Worm (Caenorhabditis elegans) whole organism, L2 larva: ENCODE measurements around the gene ZC449.8.

Experiments
- C34F6.9 ChIP-seq: fragments of 150-350 bp; optimal IDR thresholded peaks from 2 replicates; lab custom pipeline; 2014; ENCODE audit warnings: missing biosample characterization, missing genetic modification characterization
- F13H6.1 ChIP-seq: sonication (generic microtip); optimal IDR thresholded peaks from 2 replicates; lab custom pipeline; 2016; ENCODE audit warnings: missing genetic modification characterization, missing compliant biosample characterization
- R02D3.7 ChIP-seq: fragments of 150-350 bp; optimal IDR thresholded peaks from 2 replicates; lab custom pipeline; 2014; ENCODE audit warnings: missing biosample characterization, missing genetic modification characterization
- Y55F3AM.14 ChIP-seq: fragments of 200-800 bp; sonication (Bioruptor generic); optimal IDR thresholded peaks from 2 replicates; lab custom pipeline; 2018; ENCODE audit warnings: mild to moderate bottlenecking, missing genetic modification characterization, missing compliant biosample characterization
- ZK546.5 ChIP-seq: sonication (generic microtip); optimal IDR thresholded peaks from 2 replicates; lab custom pipeline; 2017; ENCODE audit warnings: missing biosample characterization, missing genetic modification characterization
- alr-1 ChIP-seq: fragments of 150-350 bp; optimal IDR thresholded peaks from 2 replicates; lab custom pipeline; 2014; ENCODE audit warnings: missing biosample characterization, missing genetic modification characterization
- aly-2 ChIP-seq: fragments of 150-350 bp; optimal IDR thresholded peaks from 2 replicates; lab custom pipeline; 2014; ENCODE audit warnings: missing biosample characterization, missing genetic modification characterization
- ama-1 ChIP-seq: fragments of 150-350 bp; optimal IDR thresholded peaks from 2 replicates; lab custom pipeline; 2018; ENCODE audit warnings: inconsistent platforms
- ceh-16 ChIP-seq: fragments of 150-350 bp; optimal IDR thresholded peaks from 2 replicates; lab custom pipeline; 2014; ENCODE audit warnings: missing biosample characterization, missing genetic modification characterization
- ceh-82 ChIP-seq: fragments of 150-350 bp; optimal IDR thresholded peaks from 2 replicates; lab custom pipeline; 2014; ENCODE audit warnings: missing biosample characterization, missing genetic modification characterization
- crh-2 ChIP-seq: sonication (generic microtip); optimal IDR thresholded peaks from 2 replicates; lab custom pipeline; 2017; ENCODE audit warnings: missing biosample characterization, missing genetic modification characterization
- dmd-4 ChIP-seq: sonication (generic microtip); optimal IDR thresholded peaks from 2 replicates; lab custom pipeline; 2017; ENCODE audit warnings: missing biosample characterization, missing genetic modification characterization
- egl-27 ChIP-seq: sonication (generic microtip); optimal IDR thresholded peaks from 3 replicates; lab custom pipeline; 2017; ENCODE audit warnings: missing biosample characterization, missing genetic modification reagents, missing genetic modification characterization
- elt-1 ChIP-seq: fragments of 150-350 bp; optimal IDR thresholded peaks from 2 replicates; lab custom pipeline; 2014; ENCODE audit warnings: missing biosample characterization, missing genetic modification characterization
- elt-3 ChIP-seq: sonication (generic microtip); optimal IDR thresholded peaks from 2 replicates; lab custom pipeline; 2017; ENCODE audit warnings: missing biosample characterization, missing genetic modification characterization
- fos-1 ChIP-seq: fragments of 150-350 bp; optimal IDR thresholded peaks from 2 replicates; lab custom pipeline; 2014; ENCODE audit warnings: missing biosample characterization, missing genetic modification characterization
- gmeb-1 ChIP-seq: fragments of 150-350 bp; optimal IDR thresholded peaks from 2 replicates; lab custom pipeline; 2014; ENCODE audit warnings: missing biosample characterization, missing genetic modification characterization
- lin-11 ChIP-seq: fragments of 150-350 bp; sonication (generic microtip); optimal IDR thresholded peaks from 2 replicates; lab custom pipeline; 2014; ENCODE audit warnings: missing biosample characterization, missing genetic modification characterization, inconsistent platforms, mixed read lengths
- lin-13 ChIP-seq: fragments of 150-350 bp; optimal IDR thresholded peaks from 2 replicates; lab custom pipeline; 2014; ENCODE audit warnings: missing biosample characterization, missing genetic modification reagents, missing genetic modification characterization
- lin-39 ChIP-seq: fragments of 150-350 bp; optimal IDR thresholded peaks from 2 replicates; lab custom pipeline; 2014; ENCODE audit warnings: missing biosample characterization, missing genetic modification reagents, missing genetic modification characterization
- lsy-2 ChIP-seq, 2 experiments: fragments of 150-350 bp in 1 of 2; sonication (generic microtip) in 1 of 2; optimal IDR thresholded peaks; 2 replicates each; lab custom pipeline; 2014 to 2017; ENCODE audit warnings: missing biosample characterization in 2 of 2, missing genetic modification characterization in 2 of 2
- mab-5 ChIP-seq: fragments of 150-350 bp; optimal IDR thresholded peaks from 2 replicates; lab custom pipeline; 2014; ENCODE audit warnings: missing biosample characterization, missing genetic modification characterization
- mbf-1 ChIP-seq: sonication (generic microtip); optimal IDR thresholded peaks from 2 replicates; lab custom pipeline; 2017; ENCODE audit warnings: missing biosample characterization, missing genetic modification characterization
- nhr-10 ChIP-seq: sonication (generic microtip); optimal IDR thresholded peaks from 2 replicates; lab custom pipeline; 2017; ENCODE audit warnings: missing biosample characterization, missing genetic modification characterization
- nhr-11 ChIP-seq: fragments of 150-350 bp; optimal IDR thresholded peaks from 2 replicates; lab custom pipeline; 2014; ENCODE audit warnings: missing biosample characterization, missing genetic modification characterization
- nhr-12 ChIP-seq: fragments of 150-350 bp; optimal IDR thresholded peaks from 2 replicates; lab custom pipeline; 2014; ENCODE audit warnings: missing biosample characterization, missing genetic modification characterization
- nhr-129 ChIP-seq: fragments of 150-350 bp; optimal IDR thresholded peaks from 2 replicates; lab custom pipeline; 2014; ENCODE audit warnings: missing biosample characterization, missing genetic modification characterization
- nhr-21 ChIP-seq: fragments of 150-350 bp; optimal IDR thresholded peaks from 2 replicates; lab custom pipeline; 2014; ENCODE audit warnings: missing biosample characterization, missing genetic modification characterization
- nhr-23 ChIP-seq: fragments of 150-350 bp; optimal IDR thresholded peaks from 2 replicates; lab custom pipeline; 2014; ENCODE audit warnings: missing biosample characterization, missing genetic modification reagents, missing genetic modification characterization
- nhr-237 ChIP-seq: fragments of 150-350 bp; optimal IDR thresholded peaks from 2 replicates; lab custom pipeline; 2014; ENCODE audit warnings: missing biosample characterization, missing genetic modification characterization
- nhr-25 ChIP-seq: fragments of 150-350 bp; sonication (generic microtip); optimal IDR thresholded peaks from 3 replicates; lab custom pipeline; 2014; ENCODE audit warnings: missing biosample characterization, missing genetic modification characterization
- nhr-6 ChIP-seq: fragments of 150-350 bp; optimal IDR thresholded peaks from 2 replicates; lab custom pipeline; 2014; ENCODE audit warnings: missing biosample characterization, missing genetic modification characterization
- nhr-77 ChIP-seq: fragments of 150-350 bp; optimal IDR thresholded peaks from 2 replicates; lab custom pipeline; 2014; ENCODE audit warnings: missing biosample characterization, missing genetic modification characterization
- peb-1 ChIP-seq: fragments of 150-350 bp; optimal IDR thresholded peaks from 2 replicates; lab custom pipeline; 2014; ENCODE audit warnings: missing biosample characterization, missing genetic modification characterization
- sem-4 ChIP-seq: fragments of 150-350 bp; optimal IDR thresholded peaks from 2 replicates; lab custom pipeline; 2014; ENCODE audit warnings: missing biosample characterization, missing genetic modification reagents, missing genetic modification characterization
- skn-1 ChIP-seq: sonication (generic microtip); optimal IDR thresholded peaks from 2 replicates; lab custom pipeline; 2017; ENCODE audit warnings: missing biosample characterization, missing genetic modification characterization
- sma-9 ChIP-seq, 2 experiments: fragments of 150-350 bp in 1 of 2; sonication (generic microtip) in 1 of 2; optimal IDR thresholded peaks; 2 replicates each; lab custom pipeline; 2014 to 2016; ENCODE audit warnings: missing genetic modification characterization in 2 of 2, mild to moderate bottlenecking in 1 of 2, missing biosample characterization in 1 of 2, missing compliant biosample characterization in 1 of 2, missing genetic modification reagents in 1 of 2, moderate library complexity in 1 of 2
- snpc-4 ChIP-seq: fragments of 150-350 bp; optimal IDR thresholded peaks from 2 replicates; lab custom pipeline; 2014; ENCODE audit warnings: missing biosample characterization, missing genetic modification characterization
- unc-39 ChIP-seq: fragments of 150-350 bp; optimal IDR thresholded peaks from 2 replicates; lab custom pipeline; 2014; ENCODE audit warnings: missing biosample characterization, missing genetic modification characterization
- unc-55 ChIP-seq: fragments of 150-350 bp; sonication (generic microtip); optimal IDR thresholded peaks from 3 replicates; lab custom pipeline; 2014; ENCODE audit warnings: missing biosample characterization, missing genetic modification reagents, missing genetic modification characterization
- unc-62 ChIP-seq: fragments of 150-350 bp; optimal IDR thresholded peaks from 2 replicates; lab custom pipeline; 2014; ENCODE audit warnings: missing biosample characterization, missing genetic modification reagents, missing genetic modification characterization
- zag-1 ChIP-seq: fragments of 150-350 bp; optimal IDR thresholded peaks from 2 replicates; lab custom pipeline; 2014; ENCODE audit warnings: missing biosample characterization, missing genetic modification characterization
- ztf-1 ChIP-seq: fragments of 200-800 bp; sonication (Bioruptor generic); conservative IDR thresholded peaks from 2 replicates; pipeline ENCODE4 v1.3.6; 2022; ENCODE audit warnings: missing genetic modification characterization, missing compliant biosample characterization
- ztf-11 ChIP-seq: sonication (generic microtip); optimal IDR thresholded peaks from 2 replicates; lab custom pipeline; 2017; ENCODE audit warnings: missing biosample characterization, missing genetic modification characterization
- ztf-4 ChIP-seq: fragments of 150-350 bp; optimal IDR thresholded peaks from 2 replicates; lab custom pipeline; 2014; ENCODE audit warnings: missing biosample characterization, missing genetic modification characterization

ZC449.8 gene

ce11 chrX:5018062-5018653 is 2.3 kb downstream of the ZC449.8 start:
- TF ChIP-seq nhr-77 (tag; lab: Kevin White, UChicago), result no peak
- TF ChIP-seq snpc-4 (tag; lab: Kevin White, UChicago), result no peak
- TF ChIP-seq unc-39 (tag; lab: Kevin White, UChicago), result no peak
- TF ChIP-seq ZK546.5 (tag; lab: Kevin White, UChicago), result no peak
- TF ChIP-seq zag-1 (tag; lab: Kevin White, UChicago), result no peak
- no peak for TF ChIP-seq skn-1 (tag; lab: Kevin White, UChicago)
- no peak for TF ChIP-seq sem-4 (tag; lab: Kevin White, UChicago)
- peak; percentile 72 for TF ChIP-seq nhr-129 (tag; lab: Kevin White, UChicago)
- TF ChIP-seq crh-2 (tag; lab: Kevin White, UChicago), result peak; percentile 51
- peak; percentile 18 for TF ChIP-seq lin-13
- no peak for TF ChIP-seq R02D3.7
- TF ChIP-seq fos-1, result peak; percentile 70
- TF ChIP-seq gmeb-1 (tag; lab: Kevin White, UChicago), result peak; percentile 0
- TF ChIP-seq ama-1 (lab: Kevin White, UChicago), result no peak
- no peak for TF ChIP-seq ztf-11 (tag; lab: Kevin White, UChicago)
- TF ChIP-seq C34F6.9, result peak; percentile 56
- no peak for TF ChIP-seq peb-1 (tag; lab: Kevin White, UChicago)
- peak; percentile 20 for TF ChIP-seq sma-9 (GFP tag; optimal IDR thresholded peaks at IDR 0.05; lab: Kevin White, UChicago)
- TF ChIP-seq sma-9 (tag; optimal IDR thresholded peaks at IDR 0.05; lab: Kevin White, UChicago), result no peak
- TF ChIP-seq lsy-2 (tag; optimal IDR thresholded peaks at IDR 0.05; lab: Kevin White, UChicago), result peak in 1 of 2 experiments; percentile 27
- TF ChIP-seq nhr-10 (tag; lab: Kevin White, UChicago), result no peak
- peak; percentile 75 for TF ChIP-seq unc-55 (GFP tag; lab: Kevin White, UChicago)
- TF ChIP-seq nhr-6, result no peak
- TF ChIP-seq, all 48 proteins: peak for 9

ce11 chrX:5020996-5021395 is 5.1 kb downstream of the ZC449.8 start, which contains the start of gene ZC449.2:
Gene ZC449.2 (plus strand): TSS chrX:5021285.
- no peak for TF ChIP-seq ztf-4
- TF ChIP-seq unc-55 (GFP tag; lab: Kevin White, UChicago), result no peak
- no peak for TF ChIP-seq ZK546.5 (tag; lab: Kevin White, UChicago)
- no peak for TF ChIP-seq nhr-6
- TF ChIP-seq nhr-77 (tag; lab: Kevin White, UChicago), result no peak
- no peak for TF ChIP-seq Y55F3AM.14 (GFP tag; lab: Kevin White, UChicago)

ce11 chrX:5022682-5023081 is 6.8 kb downstream of the ZC449.8 start:
- TF ChIP-seq nhr-11 (tag; lab: Kevin White, UChicago) (no peak), lin-13 (peak; percentile 37), unc-39 (tag; lab: Kevin White, UChicago) (no peak), sma-9 (GFP tag; optimal IDR thresholded peaks at IDR 0.05; lab: Kevin White, UChicago) (peak; percentile 73), sma-9 (tag; optimal IDR thresholded peaks at IDR 0.05; lab: Kevin White, UChicago) (no peak), F13H6.1 (tag; lab: Kevin White, UChicago) (peak; percentile 43), nhr-12 (tag; lab: Kevin White, UChicago) (no peak), lin-39 (tag; lab: Kevin White, UChicago) (no peak), skn-1 (tag; lab: Kevin White, UChicago) (no peak), mbf-1 (tag; lab: Kevin White, UChicago) (no peak), unc-62 (no peak), mab-5 (tag; lab: Kevin White, UChicago) (no peak), snpc-4 (tag; lab: Kevin White, UChicago) (no peak), lsy-2 (tag; optimal IDR thresholded peaks at IDR 0.05; lab: Kevin White, UChicago) (peak in 1 of 2 experiments; percentile 47), ama-1 (lab: Kevin White, UChicago) (no peak), C34F6.9 (peak; percentile 14), alr-1 (tag; lab: Kevin White, UChicago) (no peak), nhr-25 (no peak), gmeb-1 (tag; lab: Kevin White, UChicago) (no peak), elt-3 (tag; lab: Kevin White, UChicago) (no peak), Y55F3AM.14 (GFP tag; lab: Kevin White, UChicago) (no peak), ztf-11 (tag; lab: Kevin White, UChicago) (no peak), ceh-82 (tag; lab: Kevin White, UChicago) (no peak), sem-4 (tag; lab: Kevin White, UChicago) (no peak), fos-1 (peak; percentile 54), zag-1 (tag; lab: Kevin White, UChicago) (peak; percentile 8), ZK546.5 (tag; lab: Kevin White, UChicago) (no peak), ztf-4 (no peak), lin-11 (tag; lab: Kevin White, UChicago) (peak; percentile 43), egl-27 (tag; lab: Kevin White, UChicago) (no peak), nhr-77 (tag; lab: Kevin White, UChicago) (no peak), ceh-16 (peak; percentile 23), unc-55 (GFP tag; lab: Kevin White, UChicago) (peak; percentile 22), nhr-237 (tag; lab: Kevin White, UChicago) (no peak), crh-2 (tag; lab: Kevin White, UChicago) (peak; percentile 74), elt-1 (no peak), ztf-1 (no peak), nhr-21 (tag; lab: Kevin White, UChicago) (peak; percentile 51), dmd-4 (tag; lab: Kevin White, UChicago) (no peak), peb-1 (tag; lab: Kevin White, UChicago) (no peak), nhr-10 (tag; lab: Kevin White, UChicago) (no peak), aly-2 (tag; lab: Kevin White, UChicago) (no peak), R02D3.7 (no peak), nhr-23 (tag; lab: Kevin White, UChicago) (no peak), nhr-129 (tag; lab: Kevin White, UChicago) (peak; percentile 83)
